Fruit fly (Drosophila melanogaster) whole organism, embryonic: ENCODE results near the gene Alms1a.
A peak's percentile ranks its signal among the peaks of the same experiment; 100 is the strongest.

Experiments
- ATbp ChIP-seq: fragments of 200-800 bp; sonication (Bioruptor generic); optimal IDR thresholded peaks from 2 replicates; lab custom pipeline; 2017; ENCODE audit warnings: missing biosample characterization, mild to moderate bottlenecking, missing genetic modification characterization, missing genetic modification reagents
- Abd-B ChIP-seq: fragments of 200-800 bp; sonication (Bioruptor generic); optimal IDR thresholded peaks from 2 replicates; lab custom pipeline; 2018; ENCODE audit warnings: missing biosample characterization, mild to moderate bottlenecking, missing genetic modification characterization, moderate library complexity
- BEAF-32 ChIP-seq: fragments of 200-800 bp; sonication (Bioruptor generic); optimal IDR thresholded peaks from 3 replicates; lab custom pipeline; 2017; ENCODE audit warnings: missing biosample characterization, missing genetic modification characterization, mild to moderate bottlenecking, moderate library complexity, missing genetic modification reagents
- Bdp1 ChIP-seq: fragments of 200-800 bp; sonication (Bioruptor generic); optimal IDR thresholded peaks from 3 replicates; lab custom pipeline; 2016; ENCODE audit warnings: missing biosample characterization, missing genetic modification characterization
- Bgb ChIP-seq: fragments of 200-800 bp; sonication (Bioruptor generic); IDR thresholded peaks from 2 replicates; pipeline ENCODE4 v1.3.6; 2022; ENCODE audit warnings: missing biosample characterization, missing genetic modification characterization; ENCODE audit not compliant: partially characterized antibody
- CG10209 ChIP-seq: fragments of 200-800 bp; sonication (Bioruptor generic); optimal IDR thresholded peaks from 3 replicates; lab custom pipeline; 2017; ENCODE audit warnings: missing biosample characterization, mild to moderate bottlenecking, missing genetic modification characterization, missing genetic modification reagents
- CG1024 ChIP-seq: fragments of 200-800 bp; sonication (Bioruptor generic); IDR thresholded peaks from 2 replicates; pipeline ENCODE4 v1.3.6; 2022; ENCODE audit warnings: missing biosample characterization, missing genetic modification characterization
- CG10431 ChIP-seq: fragments of 200-800 bp; sonication (Bioruptor generic); optimal IDR thresholded peaks from 3 replicates; lab custom pipeline; 2018; ENCODE audit warnings: missing biosample characterization, mild to moderate bottlenecking, missing genetic modification characterization
- CG12155 ChIP-seq: fragments of 200-800 bp; sonication (Bioruptor generic); optimal IDR thresholded peaks from 3 replicates; lab custom pipeline; 2016; ENCODE audit warnings: missing biosample characterization, missing genetic modification characterization
- CG1233 ChIP-seq: fragments of 200-800 bp; sonication (Bioruptor generic); optimal IDR thresholded peaks from 4 replicates; lab custom pipeline; 2018; ENCODE audit warnings: missing biosample characterization, mild to moderate bottlenecking, missing genetic modification characterization
- CG13123 ChIP-seq: fragments of 200-800 bp; sonication (Bioruptor generic); optimal IDR thresholded peaks from 2 replicates; lab custom pipeline; 2016; ENCODE audit warnings: missing biosample characterization, missing genetic modification characterization
- CG13894 ChIP-seq: fragments of 200-800 bp; sonication (Bioruptor generic); optimal IDR thresholded peaks from 3 replicates; lab custom pipeline; 2018; ENCODE audit warnings: missing biosample characterization, mild to moderate bottlenecking, missing genetic modification characterization, moderate library complexity
- CG14965 ChIP-seq: fragments of 200-800 bp; sonication (Bioruptor generic); optimal IDR thresholded peaks from 2 replicates; lab custom pipeline; 2016; ENCODE audit warnings: missing biosample characterization, missing genetic modification characterization, borderline replicate concordance
- CG1529 ChIP-seq: fragments of 200-800 bp; sonication (Bioruptor generic); optimal IDR thresholded peaks from 3 replicates; lab custom pipeline; 2018; ENCODE audit warnings: missing biosample characterization, missing genetic modification characterization
- CG15479 ChIP-seq: fragments of 200-800 bp; sonication (Bioruptor generic); optimal IDR thresholded peaks from 3 replicates; lab custom pipeline; 2019; ENCODE audit warnings: missing biosample characterization, mild to moderate bottlenecking, missing genetic modification characterization, moderate library complexity
- CG16813 ChIP-seq: fragments of 200-800 bp; sonication (Bioruptor generic); IDR thresholded peaks from 3 replicates; pipeline ENCODE4 v1.3.6; 2022; ENCODE audit warnings: missing biosample characterization, missing genetic modification characterization; ENCODE audit not compliant: partially characterized antibody
- CG17328 ChIP-seq: fragments of 200-800 bp; sonication (Bioruptor generic); IDR thresholded peaks from 2 replicates; pipeline ENCODE4 v1.3.6; 2022; ENCODE audit warnings: missing biosample characterization, missing genetic modification characterization
- CG2875 ChIP-seq: fragments of 200-800 bp; sonication (Bioruptor generic); optimal IDR thresholded peaks from 2 replicates; lab custom pipeline; 2017; ENCODE audit warnings: missing biosample characterization, mild to moderate bottlenecking, missing genetic modification characterization, missing genetic modification reagents
- CG3065 ChIP-seq: fragments of 200-800 bp; sonication (Bioruptor generic); optimal IDR thresholded peaks from 2 replicates; lab custom pipeline; 2016; ENCODE audit warnings: missing biosample characterization, missing genetic modification characterization
- CG4404 ChIP-seq: fragments of 200-800 bp; sonication (Bioruptor generic); IDR thresholded peaks from 2 replicates; pipeline ENCODE4 v1.3.6; 2022; ENCODE audit warnings: missing biosample characterization, missing genetic modification characterization
- CG4424 ChIP-seq: fragments of 200-800 bp; sonication (Bioruptor generic); optimal IDR thresholded peaks from 3 replicates; lab custom pipeline; 2016; ENCODE audit warnings: missing biosample characterization, missing genetic modification characterization
- CG4730 ChIP-seq: fragments of 200-800 bp; sonication (Bioruptor generic); IDR thresholded peaks from 2 replicates; pipeline ENCODE4 v1.3.6; 2022; ENCODE audit warnings: missing biosample characterization, missing genetic modification characterization
- CG6272 ChIP-seq: fragments of 200-800 bp; sonication (Bioruptor generic); IDR thresholded peaks from 2 replicates; pipeline ENCODE4 v1.3.6; 2022; ENCODE audit warnings: missing biosample characterization, missing genetic modification characterization
- CG8089 ChIP-seq: fragments of 200-800 bp; sonication (Bioruptor generic); optimal IDR thresholded peaks from 3 replicates; lab custom pipeline; 2016; ENCODE audit warnings: missing biosample characterization, missing genetic modification characterization
- CG8478 ChIP-seq: fragments of >200 bp; optimal IDR thresholded peaks from 2 replicates; lab custom pipeline; 2018
- CG9817 ChIP-seq: fragments of 200-800 bp; sonication (Bioruptor generic); optimal IDR thresholded peaks from 2 replicates; lab custom pipeline; 2018; ENCODE audit warnings: missing biosample characterization, mild to moderate bottlenecking, missing genetic modification characterization, moderate library complexity
- E2f2 ChIP-seq: fragments of 200-800 bp; sonication (Bioruptor generic); IDR thresholded peaks from 2 replicates; pipeline ENCODE4 v1.3.6; 2022; ENCODE audit warnings: missing biosample characterization, missing genetic modification characterization
- Ets65A ChIP-seq: fragments of 200-800 bp; sonication (Bioruptor generic); peaks from one replicate; lab custom pipeline; 2016; ENCODE audit warnings: missing biosample characterization, missing genetic modification characterization
- GATAe ChIP-seq: fragments of 200-800 bp; sonication (Bioruptor generic); conservative IDR thresholded peaks from 2 replicates; pipeline ENCODE4 v1.3.6; 2022; ENCODE audit warnings: missing biosample characterization, missing genetic modification characterization
- HLH4C ChIP-seq: fragments of 200-800 bp; sonication (Bioruptor generic); IDR thresholded peaks from 3 replicates; pipeline ENCODE4 v1.3.6; 2022; ENCODE audit warnings: missing biosample characterization, missing genetic modification characterization; ENCODE audit not compliant: partially characterized antibody
- Sin3A ChIP-seq: fragments of >200 bp; optimal IDR thresholded peaks from 2 replicates; lab custom pipeline; 2018
- Spps ChIP-seq: fragments of 200-800 bp; sonication (Bioruptor generic); optimal IDR thresholded peaks from 2 replicates; lab custom pipeline; 2018; ENCODE audit warnings: missing biosample characterization, mild to moderate bottlenecking, missing genetic modification characterization
- Taf1 ChIP-seq: fragments of 200-800 bp; sonication (Bioruptor generic); IDR thresholded peaks from 2 replicates; pipeline ENCODE4 v1.3.6; 2022; ENCODE audit warnings: missing biosample characterization, missing genetic modification characterization
- al ChIP-seq: fragments of 200-800 bp; sonication (Bioruptor generic); IDR thresholded peaks from 2 replicates; pipeline ENCODE4 v1.3.6; 2022; ENCODE audit warnings: missing biosample characterization, missing genetic modification characterization
- amos ChIP-seq: fragments of 200-800 bp; sonication (Bioruptor generic); IDR thresholded peaks from 2 replicates; pipeline ENCODE4 v1.3.6; 2022; ENCODE audit warnings: missing biosample characterization, missing genetic modification characterization; ENCODE audit not compliant: partially characterized antibody
- cwo ChIP-seq: fragments of 200-800 bp; sonication (Bioruptor generic); optimal IDR thresholded peaks from 3 replicates; lab custom pipeline; 2017; ENCODE audit warnings: missing biosample characterization, missing genetic modification characterization, mild to moderate bottlenecking, moderate library complexity, missing genetic modification reagents
- dmrt99B ChIP-seq: fragments of 200-800 bp; sonication (Bioruptor generic); optimal IDR thresholded peaks from 2 replicates; lab custom pipeline; 2018; ENCODE audit warnings: missing biosample characterization, mild to moderate bottlenecking, missing genetic modification characterization, moderate library complexity
- ewg ChIP-seq: fragments of 200-800 bp; sonication (Bioruptor generic); optimal IDR thresholded peaks from 3 replicates; lab custom pipeline; 2017; ENCODE audit warnings: mild to moderate bottlenecking, missing biosample characterization, missing genetic modification reagents, missing genetic modification characterization
- fd96Cb ChIP-seq: fragments of 200-800 bp; sonication (Bioruptor generic); optimal IDR thresholded peaks from 2 replicates; lab custom pipeline; 2018; ENCODE audit warnings: missing biosample characterization, mild to moderate bottlenecking, missing genetic modification characterization, moderate library complexity
- gfzf ChIP-seq: fragments of 200-800 bp; sonication (Bioruptor generic); optimal IDR thresholded peaks from 2 replicates; lab custom pipeline; 2016; ENCODE audit warnings: missing biosample characterization, mild to moderate bottlenecking, missing genetic modification characterization, moderate library complexity
- gsb-n ChIP-seq: fragments of 200-800 bp; sonication (Bioruptor generic); optimal IDR thresholded peaks from 3 replicates; lab custom pipeline; 2018; ENCODE audit warnings: missing biosample characterization, mild to moderate bottlenecking, missing genetic modification characterization
- hth ChIP-seq: fragments of >200 bp; optimal IDR thresholded peaks from 2 replicates; lab custom pipeline; 2017; ENCODE audit warnings: inconsistent platforms
- jing ChIP-seq: fragments of 200-800 bp; sonication (Bioruptor generic); optimal IDR thresholded peaks from 2 replicates; lab custom pipeline; 2018; ENCODE audit warnings: missing biosample characterization, mild to moderate bottlenecking, missing genetic modification characterization
- klu ChIP-seq: fragments of 200-800 bp; sonication (Bioruptor generic); IDR thresholded peaks from 2 replicates; pipeline ENCODE4 v1.3.6; 2022; ENCODE audit warnings: missing biosample characterization, missing genetic modification characterization
- luna ChIP-seq: fragments of 200-800 bp; sonication (Bioruptor generic); optimal IDR thresholded peaks from 2 replicates; lab custom pipeline; 2016; ENCODE audit warnings: missing biosample characterization, missing genetic modification characterization
- mld ChIP-seq: fragments of 200-800 bp; sonication (Bioruptor generic); IDR thresholded peaks from 3 replicates; pipeline ENCODE4 v1.3.6; 2022; ENCODE audit warnings: missing biosample characterization, missing genetic modification characterization; ENCODE audit not compliant: partially characterized antibody
- nom ChIP-seq: fragments of 200-800 bp; sonication (Bioruptor generic); optimal IDR thresholded peaks from 2 replicates; lab custom pipeline; 2017; ENCODE audit warnings: missing biosample characterization, missing genetic modification characterization, mild to moderate bottlenecking, moderate library complexity, missing genetic modification reagents
- pan ChIP-seq, 4 experiments: fragments of >200 bp in 3 of 4; fragments of 200-800 bp in 1 of 4; sonication (Bioruptor generic) in 1 of 4; optimal IDR thresholded peaks in 3 of 4; IDR thresholded peaks in 1 of 4; 2 replicates each; pipeline versions ENCODE4 v1.3.6 to Lab custom; 2017 to 2022; ENCODE audit warnings: missing biosample characterization in 2 of 4, missing genetic modification characterization in 2 of 4, mixed read lengths in 1 of 4
- rib ChIP-seq: fragments of 200-800 bp; sonication (Bioruptor generic); IDR thresholded peaks from 2 replicates; pipeline ENCODE4 v1.3.6; 2022; ENCODE audit warnings: missing biosample characterization, missing genetic modification characterization
- trem ChIP-seq: fragments of 200-800 bp; optimal IDR thresholded peaks from 3 replicates; lab custom pipeline; 2019; ENCODE audit warnings: missing biosample characterization, mild to moderate bottlenecking, missing genetic modification characterization, moderate library complexity
- unc-4 ChIP-seq: fragments of 200-800 bp; sonication (Bioruptor generic); IDR thresholded peaks from 2 replicates; pipeline ENCODE4 v1.3.6; 2022; ENCODE audit warnings: missing biosample characterization, missing genetic modification characterization; ENCODE audit not compliant: partially characterized antibody

Gene Alms1a

dm6 chrX:4649751-4650150, 13.9 kb upstream of the Alms1a start, which contains the start of the genes Cbp80 and Torsin (continued):
- TF ChIP-seq CG9817 (tag; lab: Kevin White, UChicago) (no peak), CG17328 (no peak), CG13123 (no peak), CG14965 (GFP tag; lab: Kevin White, UChicago) (no peak), CG1024 (GFP tag; lab: Robert Waterston, UW) (no peak), CG10431 (GFP tag; lab: Kevin White, UChicago) (no peak), CG16813 (GFP tag; lab: Robert Waterston, UW) (peak; percentile 90), ewg (GFP tag; lab: Kevin White, UChicago) (peak; percentile 26), Sin3A (lab: Kevin White, UChicago) (no peak), klu (GFP tag; lab: Robert Waterston, UW) (no peak), gfzf (GFP tag; lab: Kevin White, UChicago) (peak; percentile 23), CG12155 (GFP tag; lab: Kevin White, UChicago) (no peak), hth (no peak), gsb-n (tag; lab: Kevin White, UChicago) (no peak), GATAe (GFP tag; lab: Robert Waterston, UW) (no peak), Bgb (peak; percentile 85), CG4404 (GFP tag; lab: Robert Waterston, UW) (no peak), Bdp1 (GFP tag; lab: Kevin White, UChicago) (no peak), al (no peak), rib (no peak), CG8089 (GFP tag; lab: Kevin White, UChicago) (no peak), CG15479 (GFP tag; lab: Kevin White, UChicago) (no peak), cwo (no peak), pan (optimal IDR thresholded peaks at IDR 0.05; lab: Kevin White, UChicago) (no peak), pan (GFP tag; optimal IDR thresholded peaks at IDR 0.05 in 1 of 2, IDR thresholded peaks at IDR 0.05 in 1 of 2) (no peak), Spps (no peak), CG1233 (GFP tag; lab: Kevin White, UChicago) (no peak), CG10209 (GFP tag; lab: Kevin White, UChicago) (no peak), fd96Cb (tag; lab: Kevin White, UChicago) (no peak), mld (peak; percentile 81), CG3065 (GFP tag; lab: Kevin White, UChicago) (no peak), CG4730 (GFP tag; lab: Robert Waterston, UW) (no peak), BEAF-32 (GFP tag; lab: Kevin White, UChicago) (peak; percentile 81), E2f2 (GFP tag; lab: Robert Waterston, UW) (peak; percentile 54), luna (GFP tag; lab: Kevin White, UChicago) (no peak), CG2875 (GFP tag; lab: Kevin White, UChicago) (no peak), CG1529 (GFP tag; lab: Kevin White, UChicago) (no peak), Ets65A (peak; percentile 83), Abd-B (no peak), HLH4C (GFP tag; lab: Robert Waterston, UW) (peak; percentile 100), unc-4 (GFP tag; lab: Robert Waterston, UW) (peak; percentile 83), CG8478 (lab: Kevin White, UChicago) (no peak), trem (tag; lab: Kevin White, UChicago) (peak; percentile 4), jing (GFP tag; lab: Kevin White, UChicago) (no peak), Taf1 (GFP tag; lab: Robert Waterston, UW) (no peak), CG4424 (GFP tag; lab: Kevin White, UChicago) (no peak), dmrt99B (tag; lab: Kevin White, UChicago) (no peak), nom (GFP tag; lab: Kevin White, UChicago) (no peak), CG13894 (tag; lab: Kevin White, UChicago) (no peak), amos (GFP tag; lab: Robert Waterston, UW) (peak; percentile 77), ATbp (GFP tag; lab: Kevin White, UChicago) (no peak), CG6272 (no peak)
